Worm (Caenorhabditis elegans): ENCODE data around the gene F18E3.12.

DNA sequence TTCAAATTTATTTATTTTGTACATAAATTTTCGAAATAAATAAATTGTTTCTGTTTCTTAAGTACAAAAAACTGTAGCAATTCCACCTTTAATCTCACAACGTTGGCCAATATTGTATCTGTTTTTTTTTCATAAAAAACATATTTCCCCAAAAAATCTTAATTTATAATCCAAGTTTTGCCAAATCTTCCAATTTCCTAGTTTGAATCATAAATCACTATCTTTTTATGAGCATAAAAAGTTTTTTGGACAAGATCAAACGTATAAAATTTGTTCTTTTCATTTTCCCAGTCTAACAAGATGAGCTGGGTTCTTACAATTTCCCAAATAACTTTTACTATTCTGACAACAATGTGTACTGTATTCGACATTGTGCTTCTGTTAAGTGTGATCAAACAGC lies 5.4 kb downstream of the F18E3.12 start, which contains the start of gene srxa-4:
- TF ChIP-seq ets-7 (tag; optimal IDR thresholded peaks at IDR 0.05) = no peak
- TF ChIP-seq ceh-13 (GFP tag; optimal IDR thresholded peaks at IDR 0.05) = no peak
- TF ChIP-seq ama-1 (optimal IDR thresholded peaks at IDR 0.05) = no peak
- no peak for TF ChIP-seq hmbx-1 (tag; optimal IDR thresholded peaks at IDR 0.05)
- no peak for TF ChIP-seq B0310.2 (tag; optimal IDR thresholded peaks at IDR 0.05)
- TF ChIP-seq hnd-1 (tag; optimal IDR thresholded peaks at IDR 0.05) = no peak
- TF ChIP-seq tbx-11 (GFP tag; IDR thresholded peaks at IDR 0.05) = no peak
- TF ChIP-seq hmg-4 (GFP tag; optimal IDR thresholded peaks at IDR 0.05) = no peak
- TF ChIP-seq ceh-36 (tag; optimal IDR thresholded peaks at IDR 0.05) = no peak
- TF ChIP-seq sea-1 (GFP tag; conservative IDR thresholded peaks at IDR 0.05) = no peak
- TF ChIP-seq tra-4 (tag; optimal IDR thresholded peaks at IDR 0.05) = no peak
- TF ChIP-seq tbx-37 (GFP tag; conservative IDR thresholded peaks at IDR 0.05) = no peak
